Fruit fly (Drosophila melanogaster) S2 (cell line): ENCODE results near the gene Hrb27C.

Experiments
- CG8478 ChIP-seq: fragments of >200 bp; optimal IDR thresholded peaks from 2 replicates; lab custom pipeline; 2018
- CTCF ChIP-seq, 2 experiments: fragments of >200 bp; optimal IDR thresholded peaks; 2 replicates each; lab custom pipeline; 2018

DNA sequence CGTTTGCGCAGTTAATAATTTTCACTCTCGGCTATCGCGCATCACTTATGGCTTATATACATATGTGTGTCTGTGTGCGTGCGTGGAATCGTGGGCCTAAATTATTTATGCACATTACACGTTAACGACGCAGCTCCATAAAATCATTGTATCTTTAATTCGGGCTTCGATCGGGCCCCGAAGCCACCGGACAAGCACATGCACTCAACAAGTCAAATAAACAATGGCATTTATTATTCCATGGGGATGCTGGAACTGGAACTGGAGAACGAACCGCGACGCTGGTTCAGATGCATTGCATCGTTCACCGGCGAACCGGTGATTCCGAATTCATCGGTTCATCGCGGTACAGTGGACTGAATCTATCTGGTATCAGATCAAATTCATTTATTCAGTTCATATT, 28.0 kb downstream of the Hrb27C start, which contains the start of gene ihog:
- TF ChIP-seq CG8478 = no peak
- TF ChIP-seq CTCF (optimal IDR thresholded peaks at IDR 0.05; lab: Kevin White, UChicago) = peak in 1 of 2 experiments; percentile 9
